Worm (Caenorhabditis elegans) whole organism, late embryonic: ENCODE data around the gene Y22D7AL.10.

Experiments
- C08G9.2 ChIP-seq: sonication (generic microtip); optimal IDR thresholded peaks from 2 replicates; lab custom pipeline; 2016; ENCODE audit warnings: mild to moderate bottlenecking, missing genetic modification characterization, moderate library complexity, missing compliant biosample characterization
- K09A11.1 ChIP-seq: sonication (generic microtip); optimal IDR thresholded peaks from 2 replicates; lab custom pipeline; 2017; ENCODE audit warnings: antibody characterized with exemption, mild to moderate bottlenecking, missing genetic modification characterization, missing compliant biosample characterization; ENCODE audit not compliant: insufficient read depth
- T23F11.4 ChIP-seq: fragments of 200-800 bp; sonication (Bioruptor generic); optimal IDR thresholded peaks from 2 replicates; lab custom pipeline; 2018; ENCODE audit warnings: mild to moderate bottlenecking, missing genetic modification characterization, missing compliant biosample characterization
- Y22D7AL.16 ChIP-seq: sonication (generic microtip); optimal IDR thresholded peaks from 2 replicates; lab custom pipeline; 2016; ENCODE audit warnings: missing genetic modification characterization, missing compliant biosample characterization
- ama-1 ChIP-seq: fragments of 150-350 bp; optimal IDR thresholded peaks from 2 replicates; lab custom pipeline; 2014
- ceh-14 ChIP-seq: sonication (generic microtip); optimal IDR thresholded peaks from 2 replicates; lab custom pipeline; 2016; ENCODE audit warnings: missing genotype, missing genetic modification characterization, missing compliant biosample characterization
- ceh-2 ChIP-seq: sonication (generic microtip); optimal IDR thresholded peaks from 2 replicates; lab custom pipeline; 2016; ENCODE audit warnings: missing genotype, missing genetic modification characterization, missing compliant biosample characterization
- ceh-22 ChIP-seq: sonication (generic microtip); optimal IDR thresholded peaks from 2 replicates; lab custom pipeline; 2017; ENCODE audit warnings: missing biosample characterization, missing genetic modification characterization
- ceh-24 ChIP-seq: sonication (generic microtip); optimal IDR thresholded peaks from 2 replicates; lab custom pipeline; 2016; ENCODE audit warnings: mild to moderate bottlenecking, missing genetic modification characterization, missing compliant biosample characterization
- ceh-31 ChIP-seq: sonication (generic microtip); optimal IDR thresholded peaks from 2 replicates; lab custom pipeline; 2016; ENCODE audit warnings: missing genetic modification characterization, missing compliant biosample characterization
- ceh-34 ChIP-seq: sonication (generic microtip); optimal IDR thresholded peaks from 2 replicates; lab custom pipeline; 2016; ENCODE audit warnings: mild to moderate bottlenecking, missing genetic modification characterization, missing compliant biosample characterization
- ceh-45 ChIP-seq: fragments of 200-800 bp; sonication (Bioruptor generic); IDR thresholded peaks from 2 replicates; pipeline ENCODE4 v1.3.6; 2022; ENCODE audit warnings: missing genetic modification reagents, missing genetic modification characterization, missing compliant biosample characterization
- ceh-48 ChIP-seq: sonication (generic microtip); optimal IDR thresholded peaks from 2 replicates; lab custom pipeline; 2016; ENCODE audit warnings: missing genetic modification characterization, inconsistent platforms, missing compliant biosample characterization
- ceh-6 ChIP-seq: fragments of 200-800 bp; sonication (Bioruptor generic); optimal IDR thresholded peaks from 2 replicates; lab custom pipeline; 2018; ENCODE audit warnings: mild to moderate bottlenecking, missing genetic modification characterization, missing compliant biosample characterization
- che-1 ChIP-seq: sonication (generic microtip); optimal IDR thresholded peaks from 2 replicates; lab custom pipeline; 2016; ENCODE audit warnings: mild to moderate bottlenecking, missing genetic modification characterization, missing compliant biosample characterization
- fkh-10 ChIP-seq: fragments of 150-350 bp; optimal IDR thresholded peaks from 2 replicates; lab custom pipeline; 2014; ENCODE audit warnings: missing biosample characterization, missing genetic modification reagents, missing genetic modification characterization
- fkh-6 ChIP-seq: sonication (generic microtip); optimal IDR thresholded peaks from 2 replicates; lab custom pipeline; 2016; ENCODE audit warnings: missing genetic modification characterization, missing compliant biosample characterization
- gmeb-2 ChIP-seq: sonication (generic microtip); optimal IDR thresholded peaks from 2 replicates; lab custom pipeline; 2016; ENCODE audit warnings: missing genetic modification characterization, inconsistent platforms, missing compliant biosample characterization
- hlh-13 ChIP-seq: fragments of 200-800 bp; sonication (Bioruptor generic); optimal IDR thresholded peaks from 2 replicates; lab custom pipeline; 2018; ENCODE audit warnings: mild to moderate bottlenecking, missing genetic modification characterization, missing compliant biosample characterization
- hlh-15 ChIP-seq: sonication (generic microtip); optimal IDR thresholded peaks from 2 replicates; lab custom pipeline; 2016; ENCODE audit warnings: missing genetic modification characterization, missing compliant biosample characterization
- hlh-30 ChIP-seq: sonication (generic microtip); optimal IDR thresholded peaks from 2 replicates; lab custom pipeline; 2017; ENCODE audit warnings: antibody characterized with exemption, missing genetic modification characterization, missing compliant biosample characterization; ENCODE audit not compliant: insufficient read depth
- hlh-6 ChIP-seq: sonication (generic microtip); optimal IDR thresholded peaks from 2 replicates; lab custom pipeline; 2016; ENCODE audit warnings: missing genotype, missing genetic modification characterization, missing compliant biosample characterization
- hlh-8 ChIP-seq: sonication (generic microtip); optimal IDR thresholded peaks from 2 replicates; lab custom pipeline; 2016; ENCODE audit warnings: missing genotype, missing genetic modification characterization, missing compliant biosample characterization
- lim-6 ChIP-seq: sonication (generic microtip); optimal IDR thresholded peaks from 2 replicates; lab custom pipeline; 2016; ENCODE audit warnings: missing genetic modification characterization, missing compliant biosample characterization
- madf-2 ChIP-seq: sonication (generic microtip); optimal IDR thresholded peaks from 2 replicates; lab custom pipeline; 2017; ENCODE audit warnings: missing genetic modification characterization, missing compliant biosample characterization
- nhr-11 ChIP-seq: fragments of 150-350 bp; optimal IDR thresholded peaks from 2 replicates; lab custom pipeline; 2014; ENCODE audit warnings: missing biosample characterization, missing genetic modification characterization
- nhr-232 ChIP-seq: sonication (generic microtip); optimal IDR thresholded peaks from 2 replicates; lab custom pipeline; 2016; ENCODE audit warnings: missing genetic modification characterization, missing compliant biosample characterization
- npax-4 ChIP-seq: sonication (generic microtip); optimal IDR thresholded peaks from 2 replicates; lab custom pipeline; 2016; ENCODE audit warnings: missing genetic modification characterization, missing compliant biosample characterization
- odd-2 ChIP-seq: sonication (generic microtip); optimal IDR thresholded peaks from 2 replicates; lab custom pipeline; 2017; ENCODE audit warnings: antibody characterized with exemption, mild to moderate bottlenecking, missing genetic modification characterization, missing compliant biosample characterization
- pag-3 ChIP-seq: sonication (generic microtip); optimal IDR thresholded peaks from 2 replicates; lab custom pipeline; 2016; ENCODE audit warnings: missing compliant biosample characterization, missing genetic modification characterization, borderline replicate concordance
- pha-4 ChIP-seq: fragments of 150-350 bp; optimal IDR thresholded peaks from 2 replicates; lab custom pipeline; 2018; ENCODE audit warnings: missing biosample characterization, missing genetic modification reagents, missing genetic modification characterization
- pqm-1 ChIP-seq: sonication (generic microtip); optimal IDR thresholded peaks from 2 replicates; lab custom pipeline; 2016; ENCODE audit warnings: missing genetic modification characterization, missing compliant biosample characterization
- pros-1 ChIP-seq: fragments of 150-350 bp; optimal IDR thresholded peaks from 2 replicates; lab custom pipeline; 2014; ENCODE audit warnings: missing biosample characterization, missing genetic modification reagents, missing genetic modification characterization
- ref-2 ChIP-seq: sonication (generic microtip); optimal IDR thresholded peaks from 2 replicates; lab custom pipeline; 2016; ENCODE audit warnings: missing genetic modification characterization, missing compliant biosample characterization
- rnt-1 ChIP-seq: sonication (generic microtip); optimal IDR thresholded peaks from 2 replicates; lab custom pipeline; 2016; ENCODE audit warnings: missing genetic modification characterization, missing compliant biosample characterization
- syd-9 ChIP-seq: sonication (generic microtip); optimal IDR thresholded peaks from 2 replicates; lab custom pipeline; 2016; ENCODE audit warnings: mild to moderate bottlenecking, missing genetic modification characterization, moderate library complexity, missing compliant biosample characterization
- zip-5 ChIP-seq: sonication (generic microtip); optimal IDR thresholded peaks from 2 replicates; lab custom pipeline; 2016; ENCODE audit warnings: missing genetic modification characterization, missing compliant biosample characterization
- ztf-16 ChIP-seq: sonication (generic microtip); optimal IDR thresholded peaks from 2 replicates; lab custom pipeline; 2017; ENCODE audit warnings: missing genetic modification characterization, missing compliant biosample characterization

Y22D7AL.10 gene

ce11 chrIII:1618915-1619314 lies at the start of gene Y22D7AL.10 (continued):
- TF ChIP-seq ceh-14 (tag; lab: Kevin White, UChicago) (peak; percentile 90), ceh-2 (peak; percentile 85), hlh-13 (GFP tag; lab: Kevin White, UChicago) (peak; percentile 28), pros-1 (tag; lab: Kevin White, UChicago) (peak; percentile 18), ceh-45 (GFP tag; lab: Robert Waterston, UW) (0 out of 2 replicates have a peak, but pooled peaks have one; percentile 63), ceh-24 (tag; lab: Kevin White, UChicago) (peak; percentile 16), hlh-6 (tag; lab: Kevin White, UChicago) (peak; percentile 82), ceh-6 (GFP tag; lab: Kevin White, UChicago) (peak; percentile 66), ceh-22 (tag; lab: Kevin White, UChicago) (peak; percentile 21), nhr-11 (tag; lab: Kevin White, UChicago) (no peak), ceh-31 (tag; lab: Kevin White, UChicago) (peak; percentile 95), npax-4 (peak; percentile 36), K09A11.1 (tag; lab: Kevin White, UChicago) (peak; percentile 92), nhr-232 (tag; lab: Kevin White, UChicago) (peak; percentile 59), rnt-1 (tag; lab: Kevin White, UChicago) (peak; percentile 96), madf-2 (peak; percentile 72), gmeb-2 (peak; percentile 74)

- no peak for TF ChIP-seq fkh-6 (tag; lab: Kevin White, UChicago)
- no peak for TF ChIP-seq che-1 (tag; lab: Kevin White, UChicago)
- TF ChIP-seq fkh-10 (GFP tag; lab: Kevin White, UChicago), result no peak
- TF ChIP-seq Y22D7AL.16 (tag; lab: Kevin White, UChicago), result peak; percentile 13
Measured at ce11 chrIII:1668519-1668918, 49.8 kb upstream of the Y22D7AL.10 start, which contains the start of gene glb-30. Gene glb-30 (minus strand): TSS chrIII:1668619.

ce11 chrIII:1666893-1667292 lies 48.2 kb upstream of the Y22D7AL.10 start:
- TF ChIP-seq ztf-16 (tag; lab: Kevin White, UChicago), result no peak
- peak; percentile 15 for TF ChIP-seq ceh-48 (tag; lab: Kevin White, UChicago)
- no peak for TF ChIP-seq madf-2
- TF ChIP-seq, all 69 proteins: peak for 1

DNA sequence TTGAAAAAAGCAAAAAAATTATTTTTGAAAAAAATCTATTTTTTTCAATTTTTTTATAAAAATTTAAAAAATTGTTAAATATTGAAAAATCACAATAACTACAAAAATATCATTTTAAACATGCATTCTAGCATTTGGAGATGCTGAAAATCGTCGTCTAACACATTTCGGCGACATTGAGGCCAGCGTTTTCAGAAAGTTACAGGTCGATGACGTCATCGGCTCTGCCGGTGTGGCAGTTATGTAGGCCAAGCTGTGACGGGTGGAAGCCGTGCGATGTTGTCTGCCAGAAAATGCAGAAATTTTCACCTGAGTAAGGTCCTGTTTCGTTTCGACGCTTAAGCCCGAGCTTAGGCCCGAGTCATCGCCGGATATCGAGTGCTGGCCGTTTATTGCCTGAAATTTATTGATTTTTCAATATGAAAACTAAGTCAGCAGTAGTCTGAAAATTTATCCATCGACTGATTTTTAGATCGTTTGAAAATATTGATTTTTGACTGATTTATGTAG lies 47.1 kb upstream of the Y22D7AL.10 start, which contains the start of gene Y22D7AR.3:
Gene Y22D7AR.3, minus strand, starts transcription at position 51 of the 510 bp plus-strand sequence.
- no peak for TF ChIP-seq ama-1 (lab: Kevin White, UChicago)
- TF ChIP-seq madf-2, result no peak
- TF ChIP-seq pag-3 (tag; lab: Kevin White, UChicago), result no peak
- no peak for TF ChIP-seq Y22D7AL.16 (tag; lab: Kevin White, UChicago)
- TF ChIP-seq syd-9 (tag; lab: Kevin White, UChicago), result no peak
- TF ChIP-seq nhr-11 (tag; lab: Kevin White, UChicago), result no peak

DNA sequence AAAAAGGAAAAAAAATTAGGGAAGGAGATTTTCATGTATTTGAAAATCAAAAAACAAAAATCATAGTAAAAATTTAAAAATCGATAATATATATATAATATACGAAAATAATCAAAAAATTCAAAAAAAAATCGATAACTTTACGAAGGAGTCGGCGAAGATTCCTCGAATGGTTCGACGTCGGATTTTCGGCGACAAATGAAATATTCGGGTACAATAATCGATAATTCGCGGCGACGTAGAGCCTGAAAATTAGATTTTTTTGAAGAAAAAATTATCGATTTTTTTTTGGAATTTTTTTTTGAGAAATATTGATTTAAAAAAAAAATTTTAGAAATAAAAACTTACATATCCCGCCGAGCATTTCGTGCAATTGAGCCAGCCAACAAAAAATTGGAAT lies 46.6 kb upstream of the Y22D7AL.10 start:
- TF ChIP-seq pqm-1 (tag; lab: Kevin White, UChicago) (no peak), che-1 (tag; lab: Kevin White, UChicago) (no peak), pros-1 (tag; lab: Kevin White, UChicago) (no peak), hlh-8 (tag; lab: Kevin White, UChicago) (no peak), hlh-30 (tag; lab: Kevin White, UChicago) (no peak), ceh-2 (no peak), lim-6 (tag; lab: Kevin White, UChicago) (no peak), odd-2 (tag; lab: Kevin White, UChicago) (no peak), T23F11.4 (no peak), hlh-15 (no peak), gmeb-2 (no peak), zip-5 (tag; lab: Kevin White, UChicago) (no peak), ceh-34 (tag; lab: Kevin White, UChicago) (no peak), ceh-24 (tag; lab: Kevin White, UChicago) (no peak), K09A11.1 (tag; lab: Kevin White, UChicago) (no peak), ref-2 (no peak), pha-4 (tag; lab: Kevin White, UChicago) (no peak), C08G9.2 (no peak)
